Fruit fly (Drosophila melanogaster): Measurements from ENCODE around the gene CG31709.

The CG31709 gene

dm6 chr2L:9607997-9608563, 28.6 kb upstream of the CG31709 start, which contains the start of gene gcm2 (continued):
- TF ChIP-seq CG31388 (GFP tag; optimal IDR thresholded peaks at IDR 0.05) (no peak), CG8765 (GFP tag; IDR thresholded peaks at IDR 0.05) (no peak), Dref (GFP tag; IDR thresholded peaks at IDR 0.05) (no peak), CG1602 (GFP tag; optimal IDR thresholded peaks at IDR 0.05) (no peak), CG14014 (GFP tag; IDR thresholded peaks at IDR 0.05) (no peak), Scr (GFP tag; IDR thresholded peaks at IDR 0.05; ENCODE audit: partially characterized antibody) (no peak), Nf-YC (tag; optimal IDR thresholded peaks at IDR 0.05) (peak; percentile 95), tna (GFP tag; IDR thresholded peaks at IDR 0.05; ENCODE audit: partially characterized antibody) (no peak), B-H2 (GFP tag; optimal IDR thresholded peaks at IDR 0.05) (no peak), CG6791 (GFP tag; IDR thresholded peaks at IDR 0.05; ENCODE audit: partially characterized antibody) (no peak), otp (GFP tag; IDR thresholded peaks at IDR 0.05) (no peak), gsb (GFP tag; IDR thresholded peaks at IDR 0.05) (no peak)

dm6 chr2L:9602103-9602502, 22.7 kb upstream of the CG31709 start:
- TF ChIP-seq CG4820 (GFP tag; optimal IDR thresholded peaks at IDR 0.05) = no peak
- no peak for TF ChIP-seq CG2678 (tag; optimal IDR thresholded peaks at IDR 0.05)
- no peak for TF ChIP-seq MBD-R2 (GFP tag; IDR thresholded peaks at IDR 0.05)
- TF ChIP-seq zen (tag; optimal IDR thresholded peaks at IDR 0.05) = peak; percentile 99
- no peak for TF ChIP-seq CG15601 (tag; optimal IDR thresholded peaks at IDR 0.05)
- no peak for TF ChIP-seq kni (GFP tag; optimal IDR thresholded peaks at IDR 0.05)
- TF ChIP-seq D (optimal IDR thresholded peaks at IDR 0.05) = peak; percentile 53
- no peak for TF ChIP-seq D (GFP tag; optimal IDR thresholded peaks at IDR 0.05)
- TF ChIP-seq Xbp1 (GFP tag; optimal IDR thresholded peaks at IDR 0.05) = no peak
- no peak for TF ChIP-seq gcm2 (GFP tag; optimal IDR thresholded peaks at IDR 0.05)
- TF ChIP-seq Hr51 (GFP tag; optimal IDR thresholded peaks at IDR 0.05) = no peak
- peak; percentile 41 for TF ChIP-seq cad (GFP tag; optimal IDR thresholded peaks at IDR 0.05)
- TF ChIP-seq tll (GFP tag; optimal IDR thresholded peaks at IDR 0.05) = peak in 1 of 2 experiments; percentile 77
- TF ChIP-seq Blimp-1 (GFP tag; optimal IDR thresholded peaks at IDR 0.05) = no peak
- peak; percentile 20 for TF ChIP-seq twi (tag; optimal IDR thresholded peaks at IDR 0.05)
- TF ChIP-seq CG9876 (GFP tag; optimal IDR thresholded peaks at IDR 0.05) = no peak
- no peak for TF ChIP-seq CG17568 (GFP tag; optimal IDR thresholded peaks at IDR 0.05)
- no peak for TF ChIP-seq zfh1 (GFP tag; IDR thresholded peaks at IDR 0.05)
- TF ChIP-seq CG3065 (GFP tag; optimal IDR thresholded peaks at IDR 0.05) = no peak

dm6 chr2L:9601220-9601619, 21.8 kb upstream of the CG31709 start:
- no peak for TF ChIP-seq unpg (GFP tag; optimal IDR thresholded peaks at IDR 0.05)
- TF ChIP-seq insv (GFP tag; optimal IDR thresholded peaks at IDR 0.05) = peak in 1 of 2 experiments; percentile 77
- TF ChIP-seq CG3407 (GFP tag; optimal IDR thresholded peaks at IDR 0.05) = no peak
- peak; percentile 18 for TF ChIP-seq Ets65A (GFP tag)
- no peak for TF ChIP-seq Gug (GFP tag; IDR thresholded peaks at IDR 0.05)
- TF ChIP-seq sr (GFP tag; IDR thresholded peaks at IDR 0.05) = no peak
- no peak for TF ChIP-seq CG12744 (GFP tag; optimal IDR thresholded peaks at IDR 0.05)
- TF ChIP-seq zen (tag; optimal IDR thresholded peaks at IDR 0.05) = peak; percentile 25
- no peak for TF ChIP-seq CG7357 (GFP tag; IDR thresholded peaks at IDR 0.05)
- no peak for TF ChIP-seq tna (GFP tag; IDR thresholded peaks at IDR 0.05; ENCODE audit: partially characterized antibody)
- TF ChIP-seq lmd (GFP tag; IDR thresholded peaks at IDR 0.05) = no peak
- TF ChIP-seq CG6683 (GFP tag; optimal IDR thresholded peaks at IDR 0.05) = no peak
- no peak for TF ChIP-seq CG10654 (GFP tag; optimal IDR thresholded peaks at IDR 0.05)
- no peak for TF ChIP-seq ken (GFP tag; IDR thresholded peaks at IDR 0.05)
- TF ChIP-seq D (optimal IDR thresholded peaks at IDR 0.05) = peak; percentile 82
- TF ChIP-seq D (GFP tag; optimal IDR thresholded peaks at IDR 0.05) = peak; percentile 32
- no peak for TF ChIP-seq H2.0 (GFP tag; IDR thresholded peaks at IDR 0.05)
- TF ChIP-seq z (GFP tag; IDR thresholded peaks at IDR 0.05) = no peak
- no peak for TF ChIP-seq sens (GFP tag)
- TF ChIP-seq prd (optimal IDR thresholded peaks at IDR 0.05) = no peak
- peak; percentile 19; the same call in 1 of the 3 replicates for TF ChIP-seq prd (GFP tag; IDR thresholded peaks at IDR 0.05)
- TF ChIP-seq CG18476 (GFP tag; optimal IDR thresholded peaks at IDR 0.05) = no peak
- TF ChIP-seq CG17361 (GFP tag; IDR thresholded peaks at IDR 0.05) = no peak

Measured in whole organism, embryonic.